Fruit fly (Drosophila melanogaster) whole organism, adult: ENCODE measurements around the gene TwdlK.

Experiments used
- CG11617 ChIP-seq: fragments of 200-800 bp; sonication (Bioruptor generic); optimal IDR thresholded peaks from 2 replicates; lab custom pipeline; 2017; ENCODE audit warnings: mild to moderate bottlenecking, missing biosample characterization, missing genetic modification reagents, missing genetic modification characterization
- CG14711 ChIP-seq: fragments of 200-800 bp; sonication (Bioruptor generic); optimal IDR thresholded peaks from 2 replicates; lab custom pipeline; 2018; ENCODE audit warnings: missing biosample characterization, mild to moderate bottlenecking, missing genetic modification characterization, moderate library complexity
- Clk ChIP-seq: fragments of 200-800 bp; sonication (Bioruptor generic); optimal IDR thresholded peaks from 2 replicates; lab custom pipeline; 2017; ENCODE audit warnings: missing biosample characterization, missing genetic modification characterization
- pad ChIP-seq: fragments of 200-800 bp; sonication (Bioruptor generic); optimal IDR thresholded peaks from 3 replicates; lab custom pipeline; 2017; ENCODE audit warnings: missing biosample characterization, missing genetic modification characterization, mild to moderate bottlenecking, moderate library complexity, missing genetic modification reagents
- toe ChIP-seq: fragments of 200-800 bp; sonication (Bioruptor generic); optimal IDR thresholded peaks from 2 replicates; lab custom pipeline; 2016; ENCODE audit warnings: missing biosample characterization, missing genetic modification characterization

DNA sequence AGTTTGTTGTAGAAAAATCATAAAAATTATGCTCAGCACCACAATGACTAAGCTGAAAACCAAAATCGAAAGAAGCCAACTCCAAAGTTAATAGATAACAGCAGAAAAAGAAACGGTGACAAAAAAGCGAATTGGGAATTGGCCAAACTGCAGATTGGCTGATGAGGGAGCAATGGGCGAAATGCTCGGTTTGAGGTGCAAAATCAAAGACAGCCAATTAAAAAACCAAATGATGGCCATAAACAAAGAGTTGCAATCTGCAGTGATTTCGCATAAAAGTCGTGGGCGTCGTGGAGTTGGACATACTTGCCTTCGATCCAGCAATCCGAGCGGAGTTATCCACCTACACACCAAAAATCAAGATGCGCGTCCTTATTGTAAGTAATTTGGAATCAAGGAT, 4.9 kb upstream of the TwdlK start, which contains the start of gene TwdlH:
- no peak for TF ChIP-seq CG14711 (tag; lab: Kevin White, UChicago)
- TF ChIP-seq pad (GFP tag; lab: Kevin White, UChicago): no peak
- no peak for TF ChIP-seq toe (GFP tag; lab: Kevin White, UChicago)
- TF ChIP-seq Clk (GFP tag; lab: Kevin White, UChicago): no peak
- no peak for TF ChIP-seq CG11617 (GFP tag; lab: Kevin White, UChicago)
